Worm (Caenorhabditis elegans) whole organism, L2 larva: ENCODE measurements around the gene agr-1.

Source experiments
- ama-1 ChIP-seq: fragments of 150-350 bp; optimal IDR thresholded peaks from 2 replicates; lab custom pipeline; 2018; ENCODE audit warnings: inconsistent platforms
- dmd-4 ChIP-seq: sonication (generic microtip); optimal IDR thresholded peaks from 2 replicates; lab custom pipeline; 2017; ENCODE audit warnings: missing biosample characterization, missing genetic modification characterization
- lin-11 ChIP-seq: fragments of 150-350 bp; sonication (generic microtip); optimal IDR thresholded peaks from 2 replicates; lab custom pipeline; 2014; ENCODE audit warnings: missing biosample characterization, missing genetic modification characterization, inconsistent platforms, mixed read lengths
- lin-13 ChIP-seq: fragments of 150-350 bp; optimal IDR thresholded peaks from 2 replicates; lab custom pipeline; 2014; ENCODE audit warnings: missing biosample characterization, missing genetic modification reagents, missing genetic modification characterization
- lin-39 ChIP-seq: fragments of 150-350 bp; optimal IDR thresholded peaks from 2 replicates; lab custom pipeline; 2014; ENCODE audit warnings: missing biosample characterization, missing genetic modification reagents, missing genetic modification characterization
- mdl-1 ChIP-seq, 2 experiments: fragments of 150-350 bp in 1 of 2; sonication (generic microtip) in 1 of 2; optimal IDR thresholded peaks; 2 replicates each; lab custom pipeline; 2017; ENCODE audit warnings: missing biosample characterization in 2 of 2, missing genetic modification characterization in 2 of 2
- nhr-237 ChIP-seq: fragments of 150-350 bp; optimal IDR thresholded peaks from 2 replicates; lab custom pipeline; 2014; ENCODE audit warnings: missing biosample characterization, missing genetic modification characterization
- skn-1 ChIP-seq: sonication (generic microtip); optimal IDR thresholded peaks from 2 replicates; lab custom pipeline; 2017; ENCODE audit warnings: missing biosample characterization, missing genetic modification characterization

DNA sequence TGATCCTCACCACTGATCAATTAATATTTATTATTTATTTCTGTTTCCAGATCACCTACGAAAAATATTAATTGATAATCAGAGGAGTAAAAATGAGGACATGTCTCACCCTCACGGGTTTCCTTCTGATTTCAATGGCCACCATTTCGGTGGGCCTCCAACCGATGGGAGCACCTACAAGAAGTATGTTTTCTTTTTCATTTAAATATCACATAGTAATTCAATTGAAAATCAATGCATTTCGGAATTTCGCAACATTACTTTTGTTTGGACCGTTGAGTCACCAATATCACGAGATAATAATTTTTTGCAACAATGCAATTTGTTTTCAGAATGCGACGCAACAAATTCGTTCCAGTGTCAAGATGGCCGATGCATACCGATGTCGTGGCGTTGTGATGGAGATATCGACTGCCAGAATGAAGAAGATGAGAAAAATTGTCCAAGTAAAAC, 8.4 kb upstream of the agr-1 start, which contains the start of gene gldi-2:
- TF ChIP-seq skn-1 = no peak
- TF ChIP-seq dmd-4 = no peak
- no peak for TF ChIP-seq lin-11 (tag; lab: Kevin White, UChicago)
- no peak for TF ChIP-seq ama-1
- TF ChIP-seq lin-13 (GFP tag; lab: Kevin White, UChicago) = no peak
- no peak for TF ChIP-seq nhr-237
- no peak for TF ChIP-seq lin-39
- TF ChIP-seq mdl-1 (tag; optimal IDR thresholded peaks at IDR 0.05; lab: Kevin White, UChicago) = no peak
